Worm (Caenorhabditis elegans) whole organism, L4/young adult: ENCODE data around the gene T26E4.10.

Source experiments
- W03F9.2 ChIP-seq: fragments of 150-350 bp; optimal IDR thresholded peaks from 2 replicates; lab custom pipeline; 2014; ENCODE audit warnings: missing biosample characterization, missing genetic modification characterization
- him-1 ChIP-seq: sonication (generic microtip); optimal IDR thresholded peaks from 2 replicates; lab custom pipeline; 2016; ENCODE audit warnings: missing genotype, missing genetic modification reagents, missing genetic modification characterization, missing compliant biosample characterization

- TF ChIP-seq him-1 (tag; lab: Kevin White, UChicago) (no peak), W03F9.2 (tag; lab: Kevin White, UChicago) (no peak)
Observed at ce11 chrV:15779128-15779729, 18.8 kb downstream of the T26E4.10 start, which contains the start of the genes nhr-285 and irld-52.
